Fruit fly (Drosophila melanogaster): Measurements from ENCODE around the gene Gr64a.

Gene Gr64a

dm6 chr3L:4003316-4003715 lies 23.3 kb upstream of the Gr64a start, which contains the start of gene CG14985:
Gene CG14985, plus strand, starts transcription at chr3L:4003474.
- TF ChIP-seq Sox14 (GFP tag; optimal IDR thresholded peaks at IDR 0.05) (peak; percentile 52), Sox15 (GFP tag; optimal IDR thresholded peaks at IDR 0.05) (no peak)

DNA sequence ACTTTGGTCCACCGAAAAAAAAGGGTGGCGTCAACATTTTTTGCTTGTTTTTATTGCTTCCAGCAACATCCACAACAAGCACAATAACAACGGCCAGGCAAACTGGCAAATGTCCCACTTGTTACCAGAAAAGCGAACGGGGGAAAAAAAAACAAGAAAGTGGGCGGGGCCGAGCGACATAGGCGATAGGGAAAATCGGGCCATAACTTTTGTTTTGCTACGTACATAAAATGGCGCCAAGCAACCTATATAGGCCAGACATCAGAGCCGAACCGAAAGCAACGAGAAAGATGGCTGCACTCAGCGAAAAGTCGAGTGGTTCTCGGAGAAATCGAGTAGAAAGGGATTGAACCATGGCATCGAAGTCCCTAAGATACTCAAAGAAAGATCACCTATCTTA lies 19.3 kb upstream of the Gr64a start:
- no peak for TF ChIP-seq Gug (GFP tag; IDR thresholded peaks at IDR 0.05)
- TF ChIP-seq CG11762 (GFP tag; optimal IDR thresholded peaks at IDR 0.05; ENCODE audit: insufficient read depth), result no peak
- TF ChIP-seq CG8119 (GFP tag; IDR thresholded peaks at IDR 0.05), result 0 out of 3 replicates have a peak, but pooled peaks have one; percentile 16
- TF ChIP-seq OdsH (GFP tag; optimal IDR thresholded peaks at IDR 0.05), result no peak
- no peak for TF ChIP-seq CG9139 (GFP tag; optimal IDR thresholded peaks at IDR 0.05)
- no peak for TF ChIP-seq CG11294 (GFP tag; IDR thresholded peaks at IDR 0.05)
- TF ChIP-seq Eip93F (GFP tag; optimal IDR thresholded peaks at IDR 0.05), result no peak
- no peak for TF ChIP-seq fkh (GFP tag; optimal IDR thresholded peaks at IDR 0.05)
- TF ChIP-seq Lpt (GFP tag; optimal IDR thresholded peaks at IDR 0.05), result no peak
- TF ChIP-seq Eip75B (GFP tag; optimal IDR thresholded peaks at IDR 0.05), result no peak
- TF ChIP-seq CG34406 (GFP tag; optimal IDR thresholded peaks at IDR 0.05), result no peak
- TF ChIP-seq Eip78C (GFP tag), result no peak
- TF ChIP-seq CG32006 (GFP tag; optimal IDR thresholded peaks at IDR 0.05), result peak; percentile 35
- TF ChIP-seq CG6276 (GFP tag; optimal IDR thresholded peaks at IDR 0.05), result no peak
- no peak for TF ChIP-seq CG10631 (GFP tag; optimal IDR thresholded peaks at IDR 0.05)
- no peak for TF ChIP-seq ss (GFP tag; optimal IDR thresholded peaks at IDR 0.05)
- TF ChIP-seq Hr4 (GFP tag; optimal IDR thresholded peaks at IDR 0.05), result peak; percentile 34
- TF ChIP-seq Sox15 (GFP tag; optimal IDR thresholded peaks at IDR 0.05), result no peak
- TF ChIP-seq net (GFP tag; optimal IDR thresholded peaks at IDR 0.05), result no peak
- no peak for TF ChIP-seq CG15336 (GFP tag; IDR thresholded peaks at IDR 0.05)
- no peak for TF ChIP-seq CG6808 (GFP tag; optimal IDR thresholded peaks at IDR 0.05)
- TF ChIP-seq vri (GFP tag; optimal IDR thresholded peaks at IDR 0.05), result no peak

DNA sequence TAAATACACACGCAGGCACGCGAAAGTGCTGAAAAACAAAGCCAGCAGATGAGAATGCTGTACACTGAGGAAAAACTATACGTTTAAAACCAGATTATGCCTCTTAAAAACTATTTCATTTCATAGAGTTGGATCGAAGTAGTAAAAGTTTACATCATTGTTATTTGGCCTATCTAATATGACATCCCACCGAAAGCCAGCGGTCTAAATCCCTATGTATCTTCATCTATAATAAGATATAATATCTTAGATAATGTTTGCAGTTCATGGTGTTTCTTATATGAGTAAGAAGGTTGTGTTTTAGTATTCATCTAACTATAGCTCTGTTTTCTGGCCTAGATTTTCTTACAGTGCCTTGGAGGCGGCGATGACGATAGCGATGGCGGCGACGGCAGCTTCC lies 16.4 kb upstream of the Gr64a start:
- TF ChIP-seq svp (GFP tag) (peak; percentile 44), OdsH (GFP tag; optimal IDR thresholded peaks at IDR 0.05) (no peak)

dm6 chr3L:4014349-4014748 lies 12.2 kb upstream of the Gr64a start:
- no peak for TF ChIP-seq CG7368 (GFP tag; optimal IDR thresholded peaks at IDR 0.05)
- TF ChIP-seq achi (GFP tag; optimal IDR thresholded peaks at IDR 0.05), result peak; percentile 13
- TF ChIP-seq esn (GFP tag; optimal IDR thresholded peaks at IDR 0.05), result no peak
- TF ChIP-seq CG34406 (GFP tag; optimal IDR thresholded peaks at IDR 0.05), result no peak
- TF ChIP-seq spab (GFP tag; optimal IDR thresholded peaks at IDR 0.05), result peak; percentile 19
- TF ChIP-seq ss (GFP tag; optimal IDR thresholded peaks at IDR 0.05), result no peak
- TF ChIP-seq svp (GFP tag), result peak; percentile 18
- no peak for TF ChIP-seq CG4318 (GFP tag; optimal IDR thresholded peaks at IDR 0.05)
- TF ChIP-seq OdsH (GFP tag; optimal IDR thresholded peaks at IDR 0.05), result peak; percentile 4
- TF ChIP-seq dsx (GFP tag; optimal IDR thresholded peaks at IDR 0.05; ENCODE audit: poor library complexity, severe bottlenecking), result no peak
- TF ChIP-seq CG11762 (GFP tag; optimal IDR thresholded peaks at IDR 0.05; ENCODE audit: insufficient read depth), result no peak
- peak; percentile 9 for TF ChIP-seq Hr4 (GFP tag; optimal IDR thresholded peaks at IDR 0.05)
- no peak for TF ChIP-seq CG16779 (tag; optimal IDR thresholded peaks at IDR 0.05)
- TF ChIP-seq acj6 (GFP tag; optimal IDR thresholded peaks at IDR 0.05), result no peak
- no peak for TF ChIP-seq CG31627 (GFP tag; optimal IDR thresholded peaks at IDR 0.05)
- peak; percentile 10 for TF ChIP-seq CG10631 (GFP tag; optimal IDR thresholded peaks at IDR 0.05)
- TF ChIP-seq CG6276 (GFP tag; optimal IDR thresholded peaks at IDR 0.05), result peak; percentile 6
- TF ChIP-seq Eip75B (GFP tag; optimal IDR thresholded peaks at IDR 0.05), result peak; percentile 4
- TF ChIP-seq CG3032 (tag; optimal IDR thresholded peaks at IDR 0.05), result peak; percentile 32
- TF ChIP-seq CG11902 (GFP tag; optimal IDR thresholded peaks at IDR 0.05), result no peak
- TF ChIP-seq vri (GFP tag; optimal IDR thresholded peaks at IDR 0.05), result no peak
- peak; percentile 2 for TF ChIP-seq cyc (GFP tag; optimal IDR thresholded peaks at IDR 0.05)
- TF ChIP-seq fd59A (GFP tag; optimal IDR thresholded peaks at IDR 0.05), result no peak
- TF ChIP-seq CG6163 (GFP tag; IDR thresholded peaks at IDR 0.05), result peak; percentile 60; the same call in 2 of the 3 replicates
- no peak for TF ChIP-seq Sox14 (GFP tag; optimal IDR thresholded peaks at IDR 0.05)
- 0 out of 3 replicates have a peak, but pooled peaks have one; percentile 29 for TF ChIP-seq CG8119 (GFP tag; IDR thresholded peaks at IDR 0.05)
- no peak for TF ChIP-seq dac (GFP tag; optimal IDR thresholded peaks at IDR 0.05)
- TF ChIP-seq Eip93F (GFP tag; optimal IDR thresholded peaks at IDR 0.05), result no peak
- TF ChIP-seq Sox102F (GFP tag; optimal IDR thresholded peaks at IDR 0.05), result no peak
- TF ChIP-seq Ets21C (GFP tag; optimal IDR thresholded peaks at IDR 0.05), result no peak
- no peak for TF ChIP-seq Blimp-1 (GFP tag; optimal IDR thresholded peaks at IDR 0.05)
- peak; percentile 66 for TF ChIP-seq Eip78C (GFP tag)
- TF ChIP-seq CG3919 (GFP tag; optimal IDR thresholded peaks at IDR 0.05), result peak; percentile 26
- TF ChIP-seq CG6854 (GFP tag; optimal IDR thresholded peaks at IDR 0.05), result no peak

All from whole organism, prepupa.